Worm (Caenorhabditis elegans) whole organism, L1 larva: ENCODE measurements around the gene srh-236.

Source experiments
- ceh-82 ChIP-seq, 3 experiments: fragments of 150-350 bp in 1 of 3; sonication (generic microtip) in 2 of 3; optimal IDR thresholded peaks; 2 replicates each; lab custom pipeline; 2014 to 2017; ENCODE audit warnings: missing biosample characterization in 3 of 3, missing genetic modification characterization in 3 of 3
- efl-3 ChIP-seq: fragments of 200-800 bp; sonication (Bioruptor generic); optimal IDR thresholded peaks from 2 replicates; lab custom pipeline; 2018; ENCODE audit warnings: mild to moderate bottlenecking, missing genetic modification characterization, missing compliant biosample characterization
- elt-3 ChIP-seq, 6 experiments: fragments of 150-350 bp in 1 of 6; sonication (generic microtip); optimal IDR thresholded peaks; 2 replicates each; lab custom pipeline; 2017 to 2018; ENCODE audit warnings: missing biosample characterization in 6 of 6, missing genetic modification characterization in 6 of 6, inconsistent platforms in 1 of 6
- lin-39 ChIP-seq: fragments of 150-350 bp; optimal IDR thresholded peaks from 2 replicates; lab custom pipeline; 2014; ENCODE audit warnings: missing biosample characterization, missing genetic modification reagents, missing genetic modification characterization
- lsy-2 ChIP-seq, 2 experiments: fragments of 150-350 bp; optimal IDR thresholded peaks; 2 replicates each; lab custom pipeline; 2014; ENCODE audit warnings: missing biosample characterization in 2 of 2, missing genetic modification characterization in 2 of 2
- nhr-11 ChIP-seq: fragments of 150-350 bp; optimal IDR thresholded peaks from 2 replicates; lab custom pipeline; 2014; ENCODE audit warnings: missing biosample characterization, missing genetic modification characterization
- nhr-28 ChIP-seq: fragments of 150-350 bp; optimal IDR thresholded peaks from 2 replicates; lab custom pipeline; 2014; ENCODE audit warnings: missing biosample characterization, missing genetic modification characterization
- nhr-76 ChIP-seq: sonication (generic microtip); optimal IDR thresholded peaks from 2 replicates; lab custom pipeline; 2017; ENCODE audit warnings: missing biosample characterization, missing genetic modification characterization
- nhr-84 ChIP-seq: sonication (generic microtip); optimal IDR thresholded peaks from 2 replicates; lab custom pipeline; 2017; ENCODE audit warnings: missing biosample characterization, missing genetic modification characterization

DNA sequence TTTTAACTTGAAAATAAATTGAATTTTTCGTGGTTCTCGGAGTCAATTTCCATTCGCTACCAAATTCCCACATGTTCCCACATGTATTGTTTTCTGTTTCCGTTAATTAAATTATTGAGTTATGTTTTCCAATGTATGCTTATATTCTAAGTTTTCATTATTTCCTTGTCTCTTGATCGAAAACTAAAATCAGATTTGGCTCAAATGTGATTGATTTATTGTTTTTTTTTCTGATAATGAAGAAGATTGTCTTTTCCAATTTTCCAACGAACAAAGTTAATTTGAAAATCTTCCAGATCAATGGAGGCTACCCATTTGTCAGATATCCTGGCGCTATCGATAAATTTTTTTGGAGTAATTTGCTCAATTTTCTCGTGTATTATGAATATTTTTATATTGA is 38.1 kb downstream of the srh-236 start, which contains the start of gene srbc-25:
- no peak for TF ChIP-seq nhr-28 (tag; lab: Kevin White, UChicago)
- no peak for TF ChIP-seq efl-3 (GFP tag; lab: Kevin White, UChicago)
- TF ChIP-seq ceh-82 (tag; optimal IDR thresholded peaks at IDR 0.05; lab: Kevin White, UChicago): no peak
- no peak for TF ChIP-seq nhr-11
- no peak for TF ChIP-seq elt-3 (tag; optimal IDR thresholded peaks at IDR 0.05; lab: Kevin White, UChicago)
- no peak for TF ChIP-seq lsy-2 (tag; optimal IDR thresholded peaks at IDR 0.05; lab: Kevin White, UChicago)
- no peak for TF ChIP-seq nhr-76
- no peak for TF ChIP-seq nhr-84
- no peak for TF ChIP-seq lin-39 (tag; lab: Kevin White, UChicago)
